Fruit fly (Drosophila melanogaster): ENCODE results near the gene CG14340.

The CG14340 gene

DNA sequence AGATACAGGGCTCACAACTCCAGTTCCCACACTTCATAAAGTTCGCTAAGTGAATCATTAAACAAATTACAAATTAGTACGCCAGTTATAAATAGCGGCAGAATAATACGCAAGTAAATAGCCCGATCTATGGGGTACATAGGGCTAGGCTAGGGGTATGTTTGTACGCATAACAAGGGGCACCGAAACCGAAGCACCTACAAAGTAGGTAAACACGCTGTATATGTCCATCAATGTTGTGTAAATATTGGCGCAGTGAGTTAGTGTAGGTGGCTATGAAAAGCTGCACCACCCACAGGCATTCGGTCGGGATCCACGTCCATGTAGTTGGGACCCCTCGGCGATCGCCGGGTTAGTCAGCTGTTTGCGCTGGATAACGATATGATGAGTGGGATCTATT lies 40.6 kb upstream of the CG14340 start (continued):
- peak; percentile 54 for TF ChIP-seq CG6276 (GFP tag; optimal IDR thresholded peaks at IDR 0.05)

- TF ChIP-seq CG10631 (GFP tag; optimal IDR thresholded peaks at IDR 0.05) (no peak), Hr39 (GFP tag; optimal IDR thresholded peaks at IDR 0.05) (peak; percentile 2), CG11762 (GFP tag; optimal IDR thresholded peaks at IDR 0.05; ENCODE audit: insufficient read depth) (no peak), CG15336 (GFP tag; IDR thresholded peaks at IDR 0.05) (peak; percentile 54; the same call in 1 of the 2 replicates), CG8632 (GFP tag; optimal IDR thresholded peaks at IDR 0.05) (no peak), CG6276 (GFP tag; optimal IDR thresholded peaks at IDR 0.05) (peak; percentile 43), Hr38 (GFP tag; optimal IDR thresholded peaks at IDR 0.05) (no peak), net (GFP tag; optimal IDR thresholded peaks at IDR 0.05) (peak; percentile 17), Ets96B (tag; optimal IDR thresholded peaks at IDR 0.05) (no peak), cyc (GFP tag; optimal IDR thresholded peaks at IDR 0.05) (no peak), CG6808 (GFP tag; optimal IDR thresholded peaks at IDR 0.05) (no peak), salr (GFP tag; optimal IDR thresholded peaks at IDR 0.05) (no peak), Sox15 (GFP tag; optimal IDR thresholded peaks at IDR 0.05) (no peak), Ets21C (GFP tag; optimal IDR thresholded peaks at IDR 0.05) (no peak), CG6792 (GFP tag; optimal IDR thresholded peaks at IDR 0.05) (no peak), dac (GFP tag; optimal IDR thresholded peaks at IDR 0.05) (peak; percentile 22), ss (GFP tag; optimal IDR thresholded peaks at IDR 0.05) (no peak), fd59A (GFP tag; optimal IDR thresholded peaks at IDR 0.05) (no peak), CG31627 (GFP tag; optimal IDR thresholded peaks at IDR 0.05) (no peak), svp (GFP tag) (peak; percentile 68), CG11902 (GFP tag; optimal IDR thresholded peaks at IDR 0.05) (no peak), fd85E (GFP tag; optimal IDR thresholded peaks at IDR 0.05) (no peak), esn (GFP tag; optimal IDR thresholded peaks at IDR 0.05) (peak; percentile 2), dsx (GFP tag; optimal IDR thresholded peaks at IDR 0.05; ENCODE audit: poor library complexity, severe bottlenecking) (no peak), CG4318 (GFP tag; optimal IDR thresholded peaks at IDR 0.05) (peak; percentile 32), vri (GFP tag; optimal IDR thresholded peaks at IDR 0.05) (no peak), Blimp-1 (GFP tag; optimal IDR thresholded peaks at IDR 0.05) (no peak), OdsH (GFP tag; optimal IDR thresholded peaks at IDR 0.05) (peak; percentile 29), achi (GFP tag; optimal IDR thresholded peaks at IDR 0.05) (peak; percentile 29), topi (GFP tag; optimal IDR thresholded peaks at IDR 0.05) (no peak), Met (GFP tag; optimal IDR thresholded peaks at IDR 0.05) (no peak), CG8319 (GFP tag; optimal IDR thresholded peaks at IDR 0.05) (no peak), CG34406 (GFP tag; optimal IDR thresholded peaks at IDR 0.05) (no peak), CG9139 (GFP tag; optimal IDR thresholded peaks at IDR 0.05) (no peak), CG10669 (GFP tag; optimal IDR thresholded peaks at IDR 0.05) (peak; percentile 1), CG32006 (GFP tag; optimal IDR thresholded peaks at IDR 0.05) (peak; percentile 68), CG16779 (tag; optimal IDR thresholded peaks at IDR 0.05) (no peak), Lpt (GFP tag; optimal IDR thresholded peaks at IDR 0.05) (no peak), CG6163 (GFP tag; IDR thresholded peaks at IDR 0.05) (no peak), CG7368 (GFP tag; optimal IDR thresholded peaks at IDR 0.05) (peak; percentile 12), Smox (GFP tag; optimal IDR thresholded peaks at IDR 0.05) (no peak), spab (GFP tag; optimal IDR thresholded peaks at IDR 0.05) (no peak), CG11294 (GFP tag; IDR thresholded peaks at IDR 0.05) (no peak), eg (GFP tag; IDR thresholded peaks at IDR 0.05) (peak; percentile 52; the same call in 2 of the 3 replicates), Eip75B (GFP tag; optimal IDR thresholded peaks at IDR 0.05) (no peak), CG8119 (GFP tag; IDR thresholded peaks at IDR 0.05) (peak; percentile 67), CG1621 (tag; optimal IDR thresholded peaks at IDR 0.05) (no peak), pdm3 (GFP tag; optimal IDR thresholded peaks at IDR 0.05) (peak; percentile 48), acj6 (GFP tag; optimal IDR thresholded peaks at IDR 0.05) (peak; percentile 27), Eip78C (GFP tag) (peak; percentile 78), lz (GFP tag; optimal IDR thresholded peaks at IDR 0.05) (peak; percentile 12)
These were observed 39.2 kb upstream of the CG14340 start for dm6 chr2L:1073530-1073929.
